Fruit fly (Drosophila melanogaster): ENCODE measurements around the gene CG11893.
A peak's percentile ranks its signal among the peaks of the same experiment; 100 is the strongest.

The CG11893 gene

DNA sequence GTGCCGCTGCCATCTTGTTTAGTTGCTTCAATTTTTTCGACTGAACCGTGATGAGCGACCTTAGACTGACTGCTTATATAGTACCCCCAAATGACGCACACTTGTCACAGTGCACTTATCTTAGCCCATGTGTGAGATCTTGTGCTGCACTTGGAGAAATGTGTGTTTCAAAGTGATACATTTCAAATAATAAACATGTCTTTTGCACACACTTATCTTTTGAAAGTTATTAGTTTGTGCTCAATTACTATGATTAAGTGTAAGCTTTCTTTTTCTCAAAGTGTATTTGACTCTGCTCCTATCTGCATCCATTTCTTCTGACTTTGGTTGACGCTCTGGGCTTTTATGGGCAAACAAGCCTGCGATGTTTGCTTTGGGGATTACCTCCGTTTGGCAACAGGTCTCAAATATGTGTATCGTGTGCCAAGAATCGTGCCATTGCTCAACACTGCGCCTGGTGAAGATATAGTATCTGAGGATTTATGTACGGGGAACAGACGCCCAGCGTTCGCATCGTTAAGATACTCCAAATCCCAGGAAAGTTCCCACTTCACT lies 9.8 kb upstream of the CG11893 start, which contains the start of gene CG10514:
TSS of gene CG10514 (minus strand) at position 51 of the 555 bp plus-strand sequence.
- TF ChIP-seq noc (tag; optimal IDR thresholded peaks at IDR 0.05) = peak; percentile 65

DNA sequence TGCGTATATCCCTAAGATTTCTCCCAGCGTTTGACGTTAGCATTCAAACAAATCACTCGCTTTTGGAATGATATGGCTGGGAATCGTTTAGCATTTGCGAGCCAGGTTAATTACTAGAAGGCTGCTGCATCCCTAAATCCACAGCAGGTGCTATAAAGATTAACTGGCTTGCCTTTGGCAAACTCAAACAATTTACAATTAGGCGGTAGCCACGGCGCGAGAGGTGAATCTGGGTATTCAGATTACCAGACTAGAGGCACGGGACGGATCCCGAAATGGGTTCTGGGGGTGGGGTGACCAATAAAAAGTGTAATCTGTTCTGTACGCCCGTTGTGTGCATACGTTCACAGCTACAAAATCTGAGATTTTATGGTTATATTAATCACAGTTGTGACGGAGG lies 8.5 kb upstream of the CG11893 start, which contains the start of gene CG11892:
TSS of gene CG11892 (plus strand) at position 384 of the 400 bp plus-strand sequence.
- TF ChIP-seq noc (tag; optimal IDR thresholded peaks at IDR 0.05) = peak; percentile 84

dm6 chr3R:25283209-25283670 lies 6.4 kb upstream of the CG11893 start, which contains the start of gene CG31300:
Gene CG31300, plus strand, starts transcription at chr3R:25283620.
- TF ChIP-seq noc (tag; optimal IDR thresholded peaks at IDR 0.05) = no peak

DNA sequence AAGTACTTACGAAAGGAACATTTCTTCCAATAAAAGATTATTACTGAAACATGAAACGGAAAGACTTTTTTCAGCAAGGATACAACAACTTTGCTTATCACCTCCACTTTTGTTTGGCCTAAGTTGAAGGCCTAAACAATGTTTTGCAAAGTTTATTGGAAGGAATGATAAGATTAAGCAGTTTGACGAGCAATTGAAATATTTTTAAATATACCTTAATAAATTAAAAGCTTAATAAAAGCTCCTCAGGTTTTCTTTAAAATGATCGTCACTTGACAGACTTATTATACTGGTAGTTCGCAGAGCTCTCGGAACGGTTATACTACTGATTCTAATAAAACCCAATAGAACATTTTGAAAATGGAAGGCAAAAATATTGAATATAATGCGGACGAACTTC lies 4.5 kb upstream of the CG11893 start, which contains the start of gene CG31104:
TSS of gene CG31104 (plus strand) at position 301 of the 400 bp plus-strand sequence.
- no peak for TF ChIP-seq noc (tag; optimal IDR thresholded peaks at IDR 0.05)

dm6 chr3R:25287128-25287527 lies 2.6 kb upstream of the CG11893 start, which contains the start of gene CG13658:
Gene CG13658, plus strand, starts transcription at chr3R:25287474.
- no peak for TF ChIP-seq noc (tag; optimal IDR thresholded peaks at IDR 0.05)

- TF ChIP-seq noc (tag; optimal IDR thresholded peaks at IDR 0.05) = peak; percentile 59
Measured at dm6 chr3R:25292864-25293284, 3.2 kb downstream of the CG11893 start, which contains the start of gene CG31098. Gene CG31098, minus strand, starts transcription at chr3R:25292977.

dm6 chr3R:25295320-25296020 lies 5.8 kb downstream of the CG11893 start, which contains the start of gene CG31102:
Gene CG31102, minus strand, starts transcription at chr3R:25295594.
- TF ChIP-seq noc (tag; optimal IDR thresholded peaks at IDR 0.05) = peak; percentile 65

DNA sequence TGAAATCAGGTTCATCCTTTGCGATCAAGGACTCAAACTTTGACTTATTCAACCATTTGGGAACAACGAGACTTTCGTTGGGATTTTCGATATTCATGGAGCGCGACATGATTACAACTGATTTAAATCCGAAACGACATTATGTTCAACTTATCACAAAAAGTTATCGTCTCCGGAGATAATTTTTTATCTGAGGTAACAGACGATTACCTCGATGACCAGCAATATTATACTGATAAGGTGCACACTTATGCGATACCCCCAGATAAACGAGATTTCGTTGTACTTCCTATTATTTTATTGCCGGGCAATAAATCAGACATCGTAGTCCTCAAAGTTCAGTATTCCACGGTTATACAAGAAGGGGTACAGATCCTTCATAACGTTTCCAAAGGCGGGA lies 8.0 kb downstream of the CG11893 start, which contains the start of gene CG31097:
TSS of gene CG31097 (minus strand) at position 101 of the 400 bp plus-strand sequence.
- TF ChIP-seq noc (tag; optimal IDR thresholded peaks at IDR 0.05) = no peak

DNA sequence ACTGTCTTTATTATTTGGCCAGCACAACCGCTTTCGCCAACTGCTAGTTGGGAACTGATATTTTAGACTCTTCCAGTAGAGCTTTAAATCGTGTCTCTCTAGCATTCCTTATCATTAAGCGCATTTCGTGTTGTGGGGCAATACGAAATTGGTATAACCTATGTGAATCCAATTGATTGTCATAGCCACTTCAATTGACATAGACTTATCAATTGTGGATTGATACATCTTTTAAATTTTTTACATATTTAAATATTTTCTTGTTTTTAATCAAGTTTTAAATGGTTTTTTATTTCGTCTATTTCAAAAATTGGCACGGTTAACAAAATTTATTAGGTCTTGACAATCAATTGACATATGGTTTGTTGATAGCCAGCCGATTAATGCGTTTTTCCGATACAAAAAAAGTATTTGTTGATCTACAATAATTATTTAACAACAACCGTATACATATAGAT lies 9.8 kb downstream of the CG11893 start, which contains the start of gene CG31288:
TSS of gene CG31288 (minus strand) at position 51 of the 458 bp plus-strand sequence.
- TF ChIP-seq noc (tag; optimal IDR thresholded peaks at IDR 0.05) = no peak

dm6 chr3R:25300575-25300974 lies 10.9 kb downstream of the CG11893 start, which contains the start of gene CG13659:
Gene CG13659, plus strand, starts transcription at chr3R:25300891.
- TF ChIP-seq noc (tag; optimal IDR thresholded peaks at IDR 0.05) = no peak

dm6 chr3R:25302239-25302638 lies 12.6 kb downstream of the CG11893 start, which contains the start of gene CG31370:
Gene CG31370, plus strand, starts transcription at chr3R:25302464.
- TF ChIP-seq noc (tag; optimal IDR thresholded peaks at IDR 0.05) = no peak

DNA sequence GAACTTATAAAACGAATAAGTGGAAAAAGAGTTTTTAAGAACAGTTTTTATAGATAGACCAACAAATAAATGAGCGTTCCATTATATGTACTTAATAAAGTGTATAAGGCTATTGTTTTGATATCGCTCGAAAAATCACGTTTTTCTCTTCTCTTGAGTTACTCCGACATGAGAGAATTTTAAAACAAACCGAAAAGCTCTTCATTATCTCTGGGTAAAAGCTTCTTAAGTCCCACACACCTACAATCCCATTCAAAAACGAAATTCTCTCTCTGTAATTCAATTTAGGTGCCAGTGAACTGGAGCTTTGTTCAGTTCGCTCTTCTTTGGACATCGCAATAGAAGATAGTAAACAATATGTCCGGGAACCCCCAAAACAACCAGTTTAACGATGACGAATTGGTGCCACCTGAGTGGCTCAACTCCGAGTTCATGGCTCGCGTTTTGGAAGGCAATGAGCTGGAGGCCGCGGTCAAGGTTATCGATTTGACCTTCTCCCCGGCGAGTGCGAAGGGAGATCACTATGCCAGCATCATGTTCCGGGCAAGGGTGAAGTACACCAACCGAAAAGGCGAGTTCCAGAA lies 14.3 kb downstream of the CG11893 start, which contains the start of gene CG31436:
TSS of gene CG31436 (plus strand) at position 281 of the 584 bp plus-strand sequence.
- no peak for TF ChIP-seq noc (tag; optimal IDR thresholded peaks at IDR 0.05)

- peak; percentile 47 for TF ChIP-seq noc (tag; optimal IDR thresholded peaks at IDR 0.05)
Measured at dm6 chr3R:25305822-25306544, 16.3 kb downstream of the CG11893 start.

dm6 chr3R:25308228-25308627 lies 18.5 kb downstream of the CG11893 start, which contains the start of gene CG10550:
Gene CG10550, minus strand, starts transcription at chr3R:25308391.
- TF ChIP-seq noc (tag; optimal IDR thresholded peaks at IDR 0.05) = no peak

- TF ChIP-seq noc (tag; optimal IDR thresholded peaks at IDR 0.05) = peak; percentile 1
Measured at dm6 chr3R:25309175-25309574, 19.5 kb downstream of the CG11893 start.
